Fruit fly (Drosophila melanogaster): Measurements from ENCODE around the gene CG33502.
A peak's percentile ranks its signal among the peaks of the same experiment; 100 is the strongest.

CG33502 gene

dm6 chrX:21591990-21592389 is 19.3 kb downstream of the CG33502 start (continued):
- TF ChIP-seq Lpt (GFP tag; optimal IDR thresholded peaks at IDR 0.05), result no peak
- TF ChIP-seq Blimp-1 (GFP tag; optimal IDR thresholded peaks at IDR 0.05), result no peak
- no peak for TF ChIP-seq Hr38 (GFP tag; optimal IDR thresholded peaks at IDR 0.05)
- peak; percentile 68 for TF ChIP-seq CG7368 (GFP tag; optimal IDR thresholded peaks at IDR 0.05)
- peak; percentile 73 for TF ChIP-seq CG32006 (GFP tag; optimal IDR thresholded peaks at IDR 0.05)
- TF ChIP-seq CG6276 (GFP tag; optimal IDR thresholded peaks at IDR 0.05), result peak; percentile 36
- peak; percentile 32 for TF ChIP-seq Sox14 (GFP tag; optimal IDR thresholded peaks at IDR 0.05)
- peak; percentile 42 for TF ChIP-seq CG9139 (GFP tag; optimal IDR thresholded peaks at IDR 0.05)
- TF ChIP-seq CG8632 (GFP tag; optimal IDR thresholded peaks at IDR 0.05), result peak; percentile 1
- peak; percentile 10 for TF ChIP-seq cyc (GFP tag; optimal IDR thresholded peaks at IDR 0.05)
- TF ChIP-seq Sox102F (GFP tag; optimal IDR thresholded peaks at IDR 0.05), result peak; percentile 19
- peak; percentile 52 for TF ChIP-seq acj6 (GFP tag; optimal IDR thresholded peaks at IDR 0.05)
- 0 out of 2 replicates have a peak, but pooled peaks have one; percentile 27 for TF ChIP-seq Gug (GFP tag; IDR thresholded peaks at IDR 0.05)
- TF ChIP-seq CG3919 (GFP tag; optimal IDR thresholded peaks at IDR 0.05), result peak; percentile 61
- TF ChIP-seq CG6792 (GFP tag; optimal IDR thresholded peaks at IDR 0.05), result peak; percentile 57
- no peak for TF ChIP-seq CG8319 (GFP tag; optimal IDR thresholded peaks at IDR 0.05)
- peak; percentile 70 for TF ChIP-seq CG3032 (tag; optimal IDR thresholded peaks at IDR 0.05)
- TF ChIP-seq Smox (GFP tag; optimal IDR thresholded peaks at IDR 0.05), result no peak
- peak; percentile 77 for TF ChIP-seq CG6808 (GFP tag; optimal IDR thresholded peaks at IDR 0.05)
- TF ChIP-seq CG10669 (GFP tag; optimal IDR thresholded peaks at IDR 0.05), result peak; percentile 63

dm6 chrX:21589937-21590336 is 21.4 kb downstream of the CG33502 start:
- TF ChIP-seq CG32006 (GFP tag; optimal IDR thresholded peaks at IDR 0.05), result no peak
- TF ChIP-seq CG34406 (GFP tag; optimal IDR thresholded peaks at IDR 0.05), result no peak
- TF ChIP-seq topi (GFP tag; optimal IDR thresholded peaks at IDR 0.05), result peak; percentile 49
- peak; percentile 19 for TF ChIP-seq CG10631 (GFP tag; optimal IDR thresholded peaks at IDR 0.05)
- peak; percentile 38 for TF ChIP-seq CG10669 (GFP tag; optimal IDR thresholded peaks at IDR 0.05)
- TF ChIP-seq CG31627 (GFP tag; optimal IDR thresholded peaks at IDR 0.05), result peak; percentile 33
- TF ChIP-seq spab (GFP tag; optimal IDR thresholded peaks at IDR 0.05), result peak; percentile 22
- peak; percentile 21 for TF ChIP-seq CG3919 (GFP tag; optimal IDR thresholded peaks at IDR 0.05)
- TF ChIP-seq Eip75B (GFP tag; optimal IDR thresholded peaks at IDR 0.05), result peak; percentile 41
- TF ChIP-seq Met (GFP tag; optimal IDR thresholded peaks at IDR 0.05), result peak; percentile 61
- TF ChIP-seq CG16779 (tag; optimal IDR thresholded peaks at IDR 0.05), result no peak
- TF ChIP-seq Ets96B (tag; optimal IDR thresholded peaks at IDR 0.05), result peak; percentile 52
- peak; percentile 11 for TF ChIP-seq OdsH (GFP tag; optimal IDR thresholded peaks at IDR 0.05)
- TF ChIP-seq CG7368 (GFP tag; optimal IDR thresholded peaks at IDR 0.05), result peak; percentile 3
- no peak for TF ChIP-seq CG6854 (GFP tag; optimal IDR thresholded peaks at IDR 0.05)
- peak; percentile 49 for TF ChIP-seq CG3032 (tag; optimal IDR thresholded peaks at IDR 0.05)
- peak; percentile 30 for TF ChIP-seq CG6808 (GFP tag; optimal IDR thresholded peaks at IDR 0.05)
- TF ChIP-seq ss (GFP tag; optimal IDR thresholded peaks at IDR 0.05), result peak in 1 of 2 experiments; percentile 36
- TF ChIP-seq acj6 (GFP tag; optimal IDR thresholded peaks at IDR 0.05), result peak; percentile 25
- TF ChIP-seq pdm3 (GFP tag; optimal IDR thresholded peaks at IDR 0.05), result peak; percentile 5
- peak; percentile 52 for TF ChIP-seq cyc (GFP tag; optimal IDR thresholded peaks at IDR 0.05)
- peak; percentile 68 for TF ChIP-seq Eip78C (GFP tag)
- no peak for TF ChIP-seq net (GFP tag; optimal IDR thresholded peaks at IDR 0.05)

dm6 chrX:21588000-21588399 is 23.3 kb downstream of the CG33502 start:
- TF ChIP-seq CG3919 (GFP tag; optimal IDR thresholded peaks at IDR 0.05), result no peak
- no peak for TF ChIP-seq fkh (GFP tag; optimal IDR thresholded peaks at IDR 0.05)
- no peak for TF ChIP-seq CG31627 (GFP tag; optimal IDR thresholded peaks at IDR 0.05)
- TF ChIP-seq achi (GFP tag; optimal IDR thresholded peaks at IDR 0.05), result no peak
- no peak for TF ChIP-seq Ets21C (GFP tag; optimal IDR thresholded peaks at IDR 0.05)
- no peak for TF ChIP-seq Eip93F (GFP tag; optimal IDR thresholded peaks at IDR 0.05)
